Worm (Caenorhabditis elegans) whole organism, midembryonic: ENCODE measurements around the gene C45B2.8.

Source experiments
- T22C8.4 ChIP-seq: fragments of 200-800 bp; sonication (Bioruptor generic); IDR thresholded peaks from 2 replicates; pipeline ENCODE4 v1.3.6; 2022; ENCODE audit warnings: missing genetic modification characterization, missing compliant biosample characterization
- cog-1 ChIP-seq: sonication (generic microtip); optimal IDR thresholded peaks from 2 replicates; lab custom pipeline; 2016; ENCODE audit warnings: missing genetic modification characterization, missing compliant biosample characterization
- flt-1 ChIP-seq: fragments of 200-800 bp; sonication (Bioruptor generic); IDR thresholded peaks from 2 replicates; pipeline ENCODE4 v1.3.6; 2022; ENCODE audit warnings: missing genetic modification characterization, missing compliant biosample characterization
- klf-2 ChIP-seq: fragments of 200-800 bp; sonication (Bioruptor generic); conservative IDR thresholded peaks from 2 replicates; pipeline ENCODE4 v1.3.6; 2022; ENCODE audit warnings: missing genetic modification reagents, missing genetic modification characterization, missing compliant biosample characterization
- med-1 ChIP-seq: sonication (generic microtip); optimal IDR thresholded peaks from 2 replicates; lab custom pipeline; 2017; ENCODE audit warnings: missing genetic modification characterization, mild to moderate bottlenecking, missing compliant biosample characterization, antibody characterized with exemption, missing genetic modification reagents; ENCODE audit not compliant: insufficient read depth
- ref-1 ChIP-seq: fragments of 200-800 bp; sonication (Bioruptor generic); conservative IDR thresholded peaks from 2 replicates; pipeline ENCODE4 v1.3.6; 2022; ENCODE audit warnings: missing genetic modification reagents, missing genetic modification characterization, missing compliant biosample characterization
- tab-1 ChIP-seq: fragments of 200-800 bp; sonication (Bioruptor generic); IDR thresholded peaks from 2 replicates; pipeline ENCODE4 v1.3.6; 2022; ENCODE audit warnings: missing genetic modification characterization, missing compliant biosample characterization
- ztf-23 ChIP-seq: fragments of 200-800 bp; sonication (Bioruptor generic); IDR thresholded peaks from 2 replicates; pipeline ENCODE4 v1.3.6; 2022; ENCODE audit warnings: missing genetic modification reagents, missing genetic modification characterization, missing compliant biosample characterization
- ztf-29 ChIP-seq: fragments of 200-800 bp; sonication (Bioruptor generic); IDR thresholded peaks from 2 replicates; pipeline ENCODE4 v1.3.6; 2022; ENCODE audit warnings: missing genetic modification reagents, missing genetic modification characterization, missing compliant biosample characterization

DNA sequence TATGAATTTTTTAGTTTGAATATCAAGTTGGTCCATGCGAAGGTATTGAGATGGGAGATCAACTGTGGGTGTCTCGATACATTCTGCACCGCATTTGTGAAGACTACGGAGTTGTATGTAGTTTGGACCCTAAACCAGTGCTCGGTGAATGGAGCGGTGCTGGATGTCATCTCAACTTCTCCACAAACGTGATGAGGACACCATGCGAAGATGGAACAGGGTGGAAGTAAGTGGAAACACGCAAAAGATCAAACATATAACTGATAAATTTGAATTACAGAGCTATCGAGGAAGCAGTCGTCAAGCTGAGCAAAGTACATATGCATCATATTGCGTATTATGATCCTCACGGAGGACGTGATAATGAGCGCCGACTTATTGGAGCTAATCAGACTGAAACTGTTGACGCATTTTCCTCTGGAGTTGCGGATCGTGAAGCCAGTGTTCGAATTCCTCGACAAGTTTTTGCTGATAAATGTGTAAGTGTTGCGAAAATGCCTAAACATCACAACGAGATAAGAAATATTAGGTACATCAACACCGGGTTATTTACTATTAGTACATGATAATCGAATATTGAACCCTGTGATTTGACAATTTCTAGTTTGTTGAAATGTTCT is 28.5 kb upstream of the C45B2.8 start:
- TF ChIP-seq ztf-29 (GFP tag; lab: Robert Waterston, UW) (no peak), flt-1 (no peak), ztf-23 (GFP tag; lab: Robert Waterston, UW) (no peak), klf-2 (GFP tag; lab: Robert Waterston, UW) (no peak), tab-1 (no peak), ref-1 (GFP tag; lab: Robert Waterston, UW) (no peak), T22C8.4 (no peak), med-1 (no peak), cog-1 (tag; lab: Kevin White, UChicago) (no peak)
